Fruit fly (Drosophila melanogaster): ENCODE data around the gene CG9777.

- TF ChIP-seq Neu2 (GFP tag; optimal IDR thresholded peaks at IDR 0.05; ENCODE audit: borderline replicate concordance) (no peak), jumu (GFP tag; optimal IDR thresholded peaks at IDR 0.05) (no peak), CG3407 (GFP tag; optimal IDR thresholded peaks at IDR 0.05) (no peak), Fer1 (GFP tag; optimal IDR thresholded peaks at IDR 0.05) (no peak), nerfin-1 (tag; optimal IDR thresholded peaks at IDR 0.05) (no peak), mirr (GFP tag; optimal IDR thresholded peaks at IDR 0.05) (no peak)
These were observed 15.0 kb downstream of the CG9777 start for dm6 chrX:16616773-16617738.
